Fruit fly (Drosophila melanogaster) whole organism, embryonic: ENCODE results near the gene CG31029.

Experiments used
- Atf3 ChIP-seq: fragments of 200-800 bp; sonication (Bioruptor generic); optimal IDR thresholded peaks from 3 replicates; lab custom pipeline; 2016; ENCODE audit warnings: missing biosample characterization, missing genetic modification characterization
- CG11247 ChIP-seq: fragments of 200-800 bp; sonication (Bioruptor generic); IDR thresholded peaks from 2 replicates; pipeline ENCODE4 v1.3.6; 2022; ENCODE audit warnings: missing biosample characterization, missing genetic modification characterization
- CG12659 ChIP-seq: fragments of 200-800 bp; sonication (Bioruptor generic); optimal IDR thresholded peaks from 3 replicates; lab custom pipeline; 2017; ENCODE audit warnings: mild to moderate bottlenecking, missing biosample characterization, missing genetic modification reagents, missing genetic modification characterization
- CG12744 ChIP-seq: fragments of 200-800 bp; sonication (Bioruptor generic); optimal IDR thresholded peaks from 2 replicates; lab custom pipeline; 2016; ENCODE audit warnings: missing biosample characterization, missing genetic modification characterization
- CG12769 ChIP-seq: fragments of 200-800 bp; sonication (Bioruptor generic); optimal IDR thresholded peaks from 2 replicates; lab custom pipeline; 2019; ENCODE audit warnings: missing biosample characterization, mild to moderate bottlenecking, missing genetic modification characterization, moderate library complexity
- CG15011 ChIP-seq: fragments of 200-800 bp; sonication (Bioruptor generic); optimal IDR thresholded peaks from 3 replicates; lab custom pipeline; 2018; ENCODE audit warnings: missing biosample characterization, mild to moderate bottlenecking, missing genetic modification characterization
- CG15601 ChIP-seq: fragments of 200-800 bp; sonication (Bioruptor generic); optimal IDR thresholded peaks from 3 replicates; lab custom pipeline; 2019; ENCODE audit warnings: missing biosample characterization, mild to moderate bottlenecking, missing genetic modification characterization, moderate library complexity
- CG17186 ChIP-seq: fragments of 200-800 bp; sonication (Bioruptor generic); optimal IDR thresholded peaks from 3 replicates; lab custom pipeline; 2017; ENCODE audit warnings: missing biosample characterization, missing genetic modification reagents, missing genetic modification characterization
- CG2116 ChIP-seq: fragments of 200-800 bp; sonication (Bioruptor generic); optimal IDR thresholded peaks from 3 replicates; lab custom pipeline; 2018; ENCODE audit warnings: missing biosample characterization, mild to moderate bottlenecking, missing genetic modification characterization
- CG3163 ChIP-seq: fragments of 200-800 bp; sonication (Bioruptor generic); optimal IDR thresholded peaks from 3 replicates; lab custom pipeline; 2016; ENCODE audit warnings: missing biosample characterization, missing genetic modification characterization
- CG3847 ChIP-seq: fragments of 200-800 bp; sonication (Bioruptor generic); IDR thresholded peaks from 2 replicates; pipeline ENCODE4 v1.3.6; 2022; ENCODE audit warnings: missing biosample characterization, missing genetic modification characterization
- CG4282 ChIP-seq: fragments of 200-800 bp; sonication (Bioruptor generic); optimal IDR thresholded peaks from 2 replicates; lab custom pipeline; 2016; ENCODE audit warnings: missing biosample characterization, missing genetic modification characterization
- CG4854 ChIP-seq: fragments of 200-800 bp; sonication (Bioruptor generic); optimal IDR thresholded peaks from 2 replicates; lab custom pipeline; 2016; ENCODE audit warnings: missing biosample characterization, missing genetic modification characterization, inconsistent platforms
- CG7839 ChIP-seq: fragments of 200-800 bp; sonication (Bioruptor generic); optimal IDR thresholded peaks from 3 replicates; lab custom pipeline; 2018; ENCODE audit warnings: missing biosample characterization, mild to moderate bottlenecking, missing genetic modification characterization, moderate library complexity
- CG8290 ChIP-seq, 3 experiments: fragments of 200-800 bp; sonication (Bioruptor generic); optimal IDR thresholded peaks; 2 replicates each; lab custom pipeline; 2016 to 2019; ENCODE audit warnings: missing biosample characterization in 3 of 3, missing genetic modification characterization in 3 of 3, mild to moderate bottlenecking in 2 of 3, moderate library complexity in 1 of 3
- CG9437 ChIP-seq: fragments of 200-800 bp; sonication (Bioruptor generic); optimal IDR thresholded peaks from 2 replicates; lab custom pipeline; 2018; ENCODE audit warnings: missing biosample characterization, mild to moderate bottlenecking, missing genetic modification characterization
- CG9727 ChIP-seq: fragments of 200-800 bp; sonication (Bioruptor generic); optimal IDR thresholded peaks from 3 replicates; lab custom pipeline; 2017; ENCODE audit warnings: missing biosample characterization, mild to moderate bottlenecking, missing genetic modification characterization
- CG9876 ChIP-seq: fragments of 200-800 bp; sonication (Bioruptor generic); optimal IDR thresholded peaks from 2 replicates; lab custom pipeline; 2016; ENCODE audit warnings: missing biosample characterization, missing genetic modification characterization
- D ChIP-seq, 2 experiments: fragments of 200-800 bp in 1 of 2; fragments of >200 bp in 1 of 2; sonication (Bioruptor generic) in 1 of 2; optimal IDR thresholded peaks; 2 replicates in 1 of 2; 3 replicates in 1 of 2; lab custom pipeline; 2017; ENCODE audit warnings: mild to moderate bottlenecking in 1 of 2, missing biosample characterization in 1 of 2, missing genetic modification characterization in 1 of 2, missing genetic modification reagents in 1 of 2
- Dbx ChIP-seq: fragments of 200-800 bp; sonication (Bioruptor generic); IDR thresholded peaks from 3 replicates; pipeline ENCODE4 v1.3.6; 2022; ENCODE audit warnings: missing biosample characterization, missing genetic modification characterization
- Dll ChIP-seq: fragments of 200-800 bp; sonication (Bioruptor generic); IDR thresholded peaks from 4 replicates; pipeline ENCODE4 v1.3.6; 2022; ENCODE audit warnings: missing biosample characterization, missing genetic modification characterization; ENCODE audit not compliant: partially characterized antibody
- Ets97D ChIP-seq: fragments of 200-800 bp; sonication (Bioruptor generic); optimal IDR thresholded peaks from 3 replicates; lab custom pipeline; 2016; ENCODE audit warnings: missing biosample characterization, missing genetic modification characterization
- HmgD ChIP-seq: fragments of 200-800 bp; sonication (Bioruptor generic); optimal IDR thresholded peaks from 3 replicates; lab custom pipeline; 2016; ENCODE audit warnings: missing biosample characterization, missing genetic modification characterization
- Hr3 ChIP-seq: fragments of 200-800 bp; sonication (Bioruptor generic); optimal IDR thresholded peaks from 3 replicates; lab custom pipeline; 2016; ENCODE audit warnings: missing biosample characterization, missing genetic modification characterization
- MESR4 ChIP-seq: fragments of 200-800 bp; sonication (Bioruptor generic); optimal IDR thresholded peaks from 2 replicates; lab custom pipeline; 2018; ENCODE audit warnings: missing biosample characterization, mild to moderate bottlenecking, missing genetic modification characterization, moderate library complexity
- Med ChIP-seq: fragments of 200-800 bp; sonication (Bioruptor generic); peaks from one replicate; lab custom pipeline; 2016; ENCODE audit warnings: missing biosample characterization, missing genetic modification characterization, mild to moderate bottlenecking, inconsistent platforms, moderate library complexity
- Myb ChIP-seq: fragments of 200-800 bp; sonication (Bioruptor generic); optimal IDR thresholded peaks from 2 replicates; lab custom pipeline; 2016; ENCODE audit warnings: missing biosample characterization, missing genetic modification characterization
- NC2α ChIP-seq: fragments of 200-800 bp; sonication (Bioruptor generic); optimal IDR thresholded peaks from 2 replicates; lab custom pipeline; 2016; ENCODE audit warnings: missing biosample characterization, missing genetic modification characterization
- Oli ChIP-seq: fragments of 200-800 bp; sonication (Bioruptor generic); optimal IDR thresholded peaks from 2 replicates; lab custom pipeline; 2018; ENCODE audit warnings: missing biosample characterization, mild to moderate bottlenecking, missing genetic modification characterization, moderate library complexity
- Ravus ChIP-seq: fragments of 200-800 bp; sonication (Bioruptor generic); IDR thresholded peaks from 2 replicates; pipeline ENCODE4 v1.3.6; 2022; ENCODE audit warnings: missing biosample characterization, missing genetic modification characterization
- Scr ChIP-seq: fragments of 200-800 bp; sonication (Bioruptor generic); IDR thresholded peaks from 2 replicates; pipeline ENCODE4 v1.3.6; 2022; ENCODE audit warnings: missing biosample characterization, missing genetic modification characterization; ENCODE audit not compliant: partially characterized antibody
- Sin3A ChIP-seq: fragments of >200 bp; optimal IDR thresholded peaks from 2 replicates; lab custom pipeline; 2018
- Taf1 ChIP-seq: fragments of 200-800 bp; sonication (Bioruptor generic); IDR thresholded peaks from 2 replicates; pipeline ENCODE4 v1.3.6; 2022; ENCODE audit warnings: missing biosample characterization, missing genetic modification characterization
- Vsx1 ChIP-seq: fragments of 200-800 bp; sonication (Bioruptor generic); optimal IDR thresholded peaks from 2 replicates; lab custom pipeline; 2017; ENCODE audit warnings: missing biosample characterization, mild to moderate bottlenecking, missing genetic modification characterization, missing genetic modification reagents
- bbx ChIP-seq: fragments of 200-800 bp; sonication (Bioruptor generic); IDR thresholded peaks from 2 replicates; pipeline ENCODE4 v1.3.6; 2022; ENCODE audit warnings: missing biosample characterization, missing genetic modification characterization; ENCODE audit not compliant: partially characterized antibody
- bcd ChIP-seq: fragments of 200-800 bp; sonication (Bioruptor generic); optimal IDR thresholded peaks from 2 replicates; lab custom pipeline; 2017; ENCODE audit warnings: missing biosample characterization, mild to moderate bottlenecking, missing genetic modification characterization
- caup ChIP-seq: fragments of 200-800 bp; sonication (Bioruptor generic); optimal IDR thresholded peaks from 3 replicates; lab custom pipeline; 2017; ENCODE audit warnings: missing biosample characterization, mild to moderate bottlenecking, missing genetic modification characterization, moderate library complexity; ENCODE audit not compliant: severe bottlenecking
- chm ChIP-seq: fragments of 200-800 bp; sonication (Bioruptor generic); IDR thresholded peaks from 2 replicates; pipeline ENCODE4 v1.3.6; 2022; ENCODE audit warnings: missing biosample characterization, missing genetic modification characterization
- dmrt11E ChIP-seq: fragments of 200-800 bp; sonication (Bioruptor generic); optimal IDR thresholded peaks from 3 replicates; lab custom pipeline; 2018; ENCODE audit warnings: missing biosample characterization, mild to moderate bottlenecking, missing genetic modification characterization, moderate library complexity
- fd96Cb ChIP-seq: fragments of 200-800 bp; sonication (Bioruptor generic); optimal IDR thresholded peaks from 2 replicates; lab custom pipeline; 2018; ENCODE audit warnings: missing biosample characterization, mild to moderate bottlenecking, missing genetic modification characterization, moderate library complexity
- gfzf ChIP-seq: fragments of 200-800 bp; sonication (Bioruptor generic); optimal IDR thresholded peaks from 2 replicates; lab custom pipeline; 2016; ENCODE audit warnings: missing biosample characterization, mild to moderate bottlenecking, missing genetic modification characterization, moderate library complexity
- knrl ChIP-seq: fragments of 200-800 bp; sonication (Bioruptor generic); IDR thresholded peaks from 3 replicates; pipeline ENCODE4 v1.3.6; 2022; ENCODE audit warnings: missing biosample characterization, missing genetic modification characterization; ENCODE audit not compliant: partially characterized antibody
- mld ChIP-seq: fragments of 200-800 bp; sonication (Bioruptor generic); IDR thresholded peaks from 3 replicates; pipeline ENCODE4 v1.3.6; 2022; ENCODE audit warnings: missing biosample characterization, missing genetic modification characterization; ENCODE audit not compliant: partially characterized antibody
- nerfin-1 ChIP-seq: fragments of 200-800 bp; sonication (Bioruptor generic); optimal IDR thresholded peaks from 3 replicates; lab custom pipeline; 2019; ENCODE audit warnings: missing biosample characterization, mild to moderate bottlenecking, missing genetic modification characterization, moderate library complexity
- nmo ChIP-seq: fragments of 200-800 bp; sonication (Bioruptor generic); optimal IDR thresholded peaks from 2 replicates; lab custom pipeline; 2018; ENCODE audit warnings: missing biosample characterization, mild to moderate bottlenecking, missing genetic modification characterization, moderate library complexity
- psq ChIP-seq: fragments of 200-800 bp; sonication (Bioruptor generic); optimal IDR thresholded peaks from 2 replicates; lab custom pipeline; 2017; ENCODE audit warnings: missing biosample characterization, missing genetic modification characterization
- slp2 ChIP-seq: fragments of 200-800 bp; sonication (Bioruptor generic); optimal IDR thresholded peaks from 2 replicates; lab custom pipeline; 2016; ENCODE audit warnings: missing biosample characterization, missing genetic modification characterization
- stwl ChIP-seq: fragments of 200-800 bp; sonication (Bioruptor generic); optimal IDR thresholded peaks from 3 replicates; lab custom pipeline; 2018; ENCODE audit warnings: missing biosample characterization, mild to moderate bottlenecking, missing genetic modification characterization, moderate library complexity
- trem ChIP-seq: fragments of 200-800 bp; optimal IDR thresholded peaks from 3 replicates; lab custom pipeline; 2019; ENCODE audit warnings: missing biosample characterization, mild to moderate bottlenecking, missing genetic modification characterization, moderate library complexity
- trh ChIP-seq: fragments of 200-800 bp; sonication (Bioruptor generic); optimal IDR thresholded peaks from 2 replicates; lab custom pipeline; 2016; ENCODE audit warnings: missing biosample characterization, missing genetic modification characterization

CG31029 gene

dm6 chr3R:30179934-30180333 is 47.7 kb upstream of the CG31029 start, which contains the start of gene Bet5 (continued):
- TF ChIP-seq CG17186 (GFP tag; lab: Kevin White, UChicago) = peak; percentile 29
- no peak for TF ChIP-seq mld (GFP tag; lab: Robert Waterston, UW)
- TF ChIP-seq nmo (GFP tag; lab: Kevin White, UChicago) = peak; percentile 13
- no peak for TF ChIP-seq Hr3 (GFP tag; lab: Kevin White, UChicago)
- peak; percentile 12 for TF ChIP-seq CG2116 (GFP tag; lab: Kevin White, UChicago)
- TF ChIP-seq CG11247 (GFP tag; lab: Robert Waterston, UW) = no peak
- TF ChIP-seq bbx = peak; percentile 17; the same call in 1 of the 2 replicates
- TF ChIP-seq Med (GFP tag; lab: Kevin White, UChicago) = peak; percentile 12
- peak; percentile 60 for TF ChIP-seq Sin3A (lab: Kevin White, UChicago)
- no peak for TF ChIP-seq Vsx1
- TF ChIP-seq stwl (tag; lab: Kevin White, UChicago) = peak; percentile 80
- TF ChIP-seq psq = no peak
- TF ChIP-seq caup (GFP tag; lab: Kevin White, UChicago) = no peak
- TF ChIP-seq slp2 = no peak
- TF ChIP-seq nerfin-1 = no peak
- TF ChIP-seq trh (GFP tag; lab: Kevin White, UChicago) = no peak
- peak; percentile 23 for TF ChIP-seq Ets97D (GFP tag; lab: Kevin White, UChicago)
- TF ChIP-seq fd96Cb (tag; lab: Kevin White, UChicago) = no peak
- peak; percentile 4 for TF ChIP-seq MESR4
- peak; percentile 89 for TF ChIP-seq Myb
- no peak for TF ChIP-seq CG15011
- TF ChIP-seq CG7839 (tag; lab: Kevin White, UChicago) = no peak
- no peak for TF ChIP-seq dmrt11E (tag; lab: Kevin White, UChicago)
- no peak for TF ChIP-seq Oli (tag; lab: Kevin White, UChicago)
- no peak for TF ChIP-seq bcd (GFP tag; lab: Kevin White, UChicago)
- TF ChIP-seq Scr (GFP tag; lab: Robert Waterston, UW) = 0 out of 2 replicates have a peak, but pooled peaks have one; percentile 18
- TF ChIP-seq CG8290 (GFP tag; optimal IDR thresholded peaks at IDR 0.05; lab: Kevin White, UChicago) = no peak
- no peak for TF ChIP-seq CG8290 (tag; optimal IDR thresholded peaks at IDR 0.05; lab: Kevin White, UChicago)
- no peak for TF ChIP-seq knrl (GFP tag; lab: Robert Waterston, UW)
- peak; percentile 87 for TF ChIP-seq CG9437
- peak; percentile 52; the same call in 2 of the 4 replicates for TF ChIP-seq Dll (GFP tag; lab: Robert Waterston, UW)
- TF ChIP-seq Dbx = no peak
- no peak for TF ChIP-seq CG3163 (GFP tag; lab: Kevin White, UChicago)
- peak; percentile 98 for TF ChIP-seq trem (tag; lab: Kevin White, UChicago)
- no peak for TF ChIP-seq CG9727 (GFP tag; lab: Kevin White, UChicago)
- no peak for TF ChIP-seq CG4282 (GFP tag; lab: Kevin White, UChicago)
- no peak for TF ChIP-seq D (optimal IDR thresholded peaks at IDR 0.05; lab: Kevin White, UChicago)
- no peak for TF ChIP-seq D (GFP tag; optimal IDR thresholded peaks at IDR 0.05; lab: Kevin White, UChicago)
- no peak for TF ChIP-seq CG12769 (tag; lab: Kevin White, UChicago)
- TF ChIP-seq CG9876 (GFP tag; lab: Kevin White, UChicago) = no peak
- TF ChIP-seq NC2α (GFP tag; lab: Kevin White, UChicago) = no peak
- peak; percentile 8 for TF ChIP-seq CG12659 (GFP tag; lab: Kevin White, UChicago)
- no peak for TF ChIP-seq CG4854
- TF ChIP-seq CG3847 (GFP tag; lab: Robert Waterston, UW) = peak; percentile 12; the same call in 1 of the 2 replicates
- TF ChIP-seq CG15601 = no peak
- TF ChIP-seq Atf3 (GFP tag; lab: Kevin White, UChicago) = no peak
- TF ChIP-seq HmgD (GFP tag; lab: Kevin White, UChicago) = no peak
- no peak for TF ChIP-seq CG12744 (GFP tag; lab: Kevin White, UChicago)
- TF ChIP-seq chm = no peak
- no peak for TF ChIP-seq Ravus
- peak; percentile 48 for TF ChIP-seq gfzf
- TF ChIP-seq Taf1 = no peak
